Worm (Caenorhabditis elegans) whole organism, L2 larva: ENCODE data around the gene aco-2.

ENCODE experiments used
- C34F6.9 ChIP-seq: fragments of 150-350 bp; optimal IDR thresholded peaks from 2 replicates; lab custom pipeline; 2014; ENCODE audit warnings: missing biosample characterization, missing genetic modification characterization
- R02D3.7 ChIP-seq: fragments of 150-350 bp; optimal IDR thresholded peaks from 2 replicates; lab custom pipeline; 2014; ENCODE audit warnings: missing biosample characterization, missing genetic modification characterization
- Y55F3AM.14 ChIP-seq: fragments of 200-800 bp; sonication (Bioruptor generic); optimal IDR thresholded peaks from 2 replicates; lab custom pipeline; 2018; ENCODE audit warnings: mild to moderate bottlenecking, missing genetic modification characterization, missing compliant biosample characterization
- ZK546.5 ChIP-seq: sonication (generic microtip); optimal IDR thresholded peaks from 2 replicates; lab custom pipeline; 2017; ENCODE audit warnings: missing biosample characterization, missing genetic modification characterization
- aly-2 ChIP-seq: fragments of 150-350 bp; optimal IDR thresholded peaks from 2 replicates; lab custom pipeline; 2014; ENCODE audit warnings: missing biosample characterization, missing genetic modification characterization
- ama-1 ChIP-seq: fragments of 150-350 bp; optimal IDR thresholded peaks from 2 replicates; lab custom pipeline; 2018; ENCODE audit warnings: inconsistent platforms
- blmp-1 ChIP-seq: sonication (generic microtip); optimal IDR thresholded peaks from 2 replicates; lab custom pipeline; 2017; ENCODE audit warnings: missing genetic modification characterization, mild to moderate bottlenecking, missing compliant biosample characterization, antibody characterized with exemption, moderate library complexity; ENCODE audit not compliant: insufficient read depth
- ceh-16 ChIP-seq: fragments of 150-350 bp; optimal IDR thresholded peaks from 2 replicates; lab custom pipeline; 2014; ENCODE audit warnings: missing biosample characterization, missing genetic modification characterization
- ceh-82 ChIP-seq: fragments of 150-350 bp; optimal IDR thresholded peaks from 2 replicates; lab custom pipeline; 2014; ENCODE audit warnings: missing biosample characterization, missing genetic modification characterization
- crh-2 ChIP-seq: sonication (generic microtip); optimal IDR thresholded peaks from 2 replicates; lab custom pipeline; 2017; ENCODE audit warnings: missing biosample characterization, missing genetic modification characterization
- dmd-4 ChIP-seq: sonication (generic microtip); optimal IDR thresholded peaks from 2 replicates; lab custom pipeline; 2017; ENCODE audit warnings: missing biosample characterization, missing genetic modification characterization
- egl-27 ChIP-seq: sonication (generic microtip); optimal IDR thresholded peaks from 3 replicates; lab custom pipeline; 2017; ENCODE audit warnings: missing biosample characterization, missing genetic modification reagents, missing genetic modification characterization
- elt-1 ChIP-seq: fragments of 150-350 bp; optimal IDR thresholded peaks from 2 replicates; lab custom pipeline; 2014; ENCODE audit warnings: missing biosample characterization, missing genetic modification characterization
- elt-3 ChIP-seq: sonication (generic microtip); optimal IDR thresholded peaks from 2 replicates; lab custom pipeline; 2017; ENCODE audit warnings: missing biosample characterization, missing genetic modification characterization
- fos-1 ChIP-seq: fragments of 150-350 bp; optimal IDR thresholded peaks from 2 replicates; lab custom pipeline; 2014; ENCODE audit warnings: missing biosample characterization, missing genetic modification characterization
- gmeb-1 ChIP-seq: fragments of 150-350 bp; optimal IDR thresholded peaks from 2 replicates; lab custom pipeline; 2014; ENCODE audit warnings: missing biosample characterization, missing genetic modification characterization
- lin-11 ChIP-seq: fragments of 150-350 bp; sonication (generic microtip); optimal IDR thresholded peaks from 2 replicates; lab custom pipeline; 2014; ENCODE audit warnings: missing biosample characterization, missing genetic modification characterization, inconsistent platforms, mixed read lengths
- lin-13 ChIP-seq: fragments of 150-350 bp; optimal IDR thresholded peaks from 2 replicates; lab custom pipeline; 2014; ENCODE audit warnings: missing biosample characterization, missing genetic modification reagents, missing genetic modification characterization
- lin-39 ChIP-seq: fragments of 150-350 bp; optimal IDR thresholded peaks from 2 replicates; lab custom pipeline; 2014; ENCODE audit warnings: missing biosample characterization, missing genetic modification reagents, missing genetic modification characterization
- lsy-2 ChIP-seq, 2 experiments: fragments of 150-350 bp in 1 of 2; sonication (generic microtip) in 1 of 2; optimal IDR thresholded peaks; 2 replicates each; lab custom pipeline; 2014 to 2017; ENCODE audit warnings: missing biosample characterization in 2 of 2, missing genetic modification characterization in 2 of 2
- mab-5 ChIP-seq: fragments of 150-350 bp; optimal IDR thresholded peaks from 2 replicates; lab custom pipeline; 2014; ENCODE audit warnings: missing biosample characterization, missing genetic modification characterization
- mbf-1 ChIP-seq: sonication (generic microtip); optimal IDR thresholded peaks from 2 replicates; lab custom pipeline; 2017; ENCODE audit warnings: missing biosample characterization, missing genetic modification characterization
- nhr-10 ChIP-seq: sonication (generic microtip); optimal IDR thresholded peaks from 2 replicates; lab custom pipeline; 2017; ENCODE audit warnings: missing biosample characterization, missing genetic modification characterization
- nhr-11 ChIP-seq: fragments of 150-350 bp; optimal IDR thresholded peaks from 2 replicates; lab custom pipeline; 2014; ENCODE audit warnings: missing biosample characterization, missing genetic modification characterization
- nhr-12 ChIP-seq: fragments of 150-350 bp; optimal IDR thresholded peaks from 2 replicates; lab custom pipeline; 2014; ENCODE audit warnings: missing biosample characterization, missing genetic modification characterization
- nhr-21 ChIP-seq: fragments of 150-350 bp; optimal IDR thresholded peaks from 2 replicates; lab custom pipeline; 2014; ENCODE audit warnings: missing biosample characterization, missing genetic modification characterization
- nhr-23 ChIP-seq: fragments of 150-350 bp; optimal IDR thresholded peaks from 2 replicates; lab custom pipeline; 2014; ENCODE audit warnings: missing biosample characterization, missing genetic modification reagents, missing genetic modification characterization
- nhr-237 ChIP-seq: fragments of 150-350 bp; optimal IDR thresholded peaks from 2 replicates; lab custom pipeline; 2014; ENCODE audit warnings: missing biosample characterization, missing genetic modification characterization
- nhr-25 ChIP-seq: fragments of 150-350 bp; sonication (generic microtip); optimal IDR thresholded peaks from 3 replicates; lab custom pipeline; 2014; ENCODE audit warnings: missing biosample characterization, missing genetic modification characterization
- nhr-6 ChIP-seq: fragments of 150-350 bp; optimal IDR thresholded peaks from 2 replicates; lab custom pipeline; 2014; ENCODE audit warnings: missing biosample characterization, missing genetic modification characterization
- nhr-77 ChIP-seq: fragments of 150-350 bp; optimal IDR thresholded peaks from 2 replicates; lab custom pipeline; 2014; ENCODE audit warnings: missing biosample characterization, missing genetic modification characterization
- peb-1 ChIP-seq: fragments of 150-350 bp; optimal IDR thresholded peaks from 2 replicates; lab custom pipeline; 2014; ENCODE audit warnings: missing biosample characterization, missing genetic modification characterization
- skn-1 ChIP-seq: sonication (generic microtip); optimal IDR thresholded peaks from 2 replicates; lab custom pipeline; 2017; ENCODE audit warnings: missing biosample characterization, missing genetic modification characterization
- sma-9 ChIP-seq, 2 experiments: fragments of 150-350 bp in 1 of 2; sonication (generic microtip) in 1 of 2; optimal IDR thresholded peaks; 2 replicates each; lab custom pipeline; 2014 to 2016; ENCODE audit warnings: missing genetic modification characterization in 2 of 2, mild to moderate bottlenecking in 1 of 2, missing biosample characterization in 1 of 2, missing compliant biosample characterization in 1 of 2, missing genetic modification reagents in 1 of 2, moderate library complexity in 1 of 2
- snpc-4 ChIP-seq: fragments of 150-350 bp; optimal IDR thresholded peaks from 2 replicates; lab custom pipeline; 2014; ENCODE audit warnings: missing biosample characterization, missing genetic modification characterization
- unc-39 ChIP-seq: fragments of 150-350 bp; optimal IDR thresholded peaks from 2 replicates; lab custom pipeline; 2014; ENCODE audit warnings: missing biosample characterization, missing genetic modification characterization
- unc-55 ChIP-seq: fragments of 150-350 bp; sonication (generic microtip); optimal IDR thresholded peaks from 3 replicates; lab custom pipeline; 2014; ENCODE audit warnings: missing biosample characterization, missing genetic modification reagents, missing genetic modification characterization
- unc-62 ChIP-seq: fragments of 150-350 bp; optimal IDR thresholded peaks from 2 replicates; lab custom pipeline; 2014; ENCODE audit warnings: missing biosample characterization, missing genetic modification reagents, missing genetic modification characterization
- zag-1 ChIP-seq: fragments of 150-350 bp; optimal IDR thresholded peaks from 2 replicates; lab custom pipeline; 2014; ENCODE audit warnings: missing biosample characterization, missing genetic modification characterization
- ztf-11 ChIP-seq: sonication (generic microtip); optimal IDR thresholded peaks from 2 replicates; lab custom pipeline; 2017; ENCODE audit warnings: missing biosample characterization, missing genetic modification characterization
- ztf-4 ChIP-seq: fragments of 150-350 bp; optimal IDR thresholded peaks from 2 replicates; lab custom pipeline; 2014; ENCODE audit warnings: missing biosample characterization, missing genetic modification characterization

aco-2 gene

DNA sequence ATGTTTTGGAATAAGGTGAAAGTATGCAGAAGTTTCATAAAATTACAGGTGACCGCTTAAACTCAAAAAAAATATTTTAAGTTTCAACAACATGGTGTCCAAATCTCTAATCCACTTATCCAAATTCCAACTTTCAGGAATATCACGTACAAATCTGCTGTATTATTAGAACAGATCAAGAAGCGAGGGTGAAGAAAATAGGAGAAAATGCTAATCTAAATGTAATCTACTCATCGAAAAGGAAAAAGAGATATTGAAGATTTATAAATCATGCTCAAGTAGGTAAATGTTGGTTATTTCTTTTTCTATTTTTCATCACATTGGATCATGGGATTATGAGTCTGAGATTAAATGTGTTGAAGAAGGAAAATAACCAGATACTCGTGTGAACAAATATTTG is 28.0 kb downstream of the aco-2 start:
- TF ChIP-seq egl-27 (tag; lab: Kevin White, UChicago) = no peak
- TF ChIP-seq ama-1 (lab: Kevin White, UChicago) = no peak
- no peak for TF ChIP-seq Y55F3AM.14 (GFP tag; lab: Kevin White, UChicago)
- no peak for TF ChIP-seq unc-62
- TF ChIP-seq crh-2 (tag; lab: Kevin White, UChicago) = no peak
- TF ChIP-seq lsy-2 (tag; optimal IDR thresholded peaks at IDR 0.05; lab: Kevin White, UChicago) = no peak
- no peak for TF ChIP-seq unc-55 (GFP tag; lab: Kevin White, UChicago)
- no peak for TF ChIP-seq nhr-237
- no peak for TF ChIP-seq nhr-77 (tag; lab: Kevin White, UChicago)
- TF ChIP-seq nhr-12 (tag; lab: Kevin White, UChicago) = no peak
- TF ChIP-seq gmeb-1 (tag; lab: Kevin White, UChicago) = no peak
- TF ChIP-seq ceh-82 (tag; lab: Kevin White, UChicago) = no peak
- TF ChIP-seq skn-1 = no peak
- no peak for TF ChIP-seq mab-5 (tag; lab: Kevin White, UChicago)
- TF ChIP-seq mbf-1 (tag; lab: Kevin White, UChicago) = no peak
- TF ChIP-seq elt-3 (tag; lab: Kevin White, UChicago) = no peak
- no peak for TF ChIP-seq lin-13 (GFP tag; lab: Kevin White, UChicago)
- TF ChIP-seq ceh-16 = no peak
- TF ChIP-seq nhr-11 = no peak

DNA sequence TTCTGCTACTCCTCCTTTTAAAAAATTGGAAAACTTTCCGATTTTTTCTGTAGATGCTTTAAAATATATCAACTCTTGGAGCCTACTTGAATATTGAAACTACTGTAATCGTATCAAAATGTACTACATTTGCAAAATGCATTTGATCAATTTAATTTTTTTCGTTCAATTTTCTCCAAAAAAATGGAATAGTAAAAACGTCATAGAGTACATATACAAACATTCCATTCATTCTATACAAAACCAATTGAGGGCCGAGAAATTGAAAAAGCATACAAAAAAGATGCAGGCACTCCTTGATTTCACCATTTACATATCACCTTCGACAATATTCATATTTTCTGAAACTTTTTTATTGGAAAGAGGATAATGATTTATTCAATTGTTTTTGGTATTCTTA is 30.6 kb downstream of the aco-2 start, which contains the start of gene C06G4.6:
TSS of gene C06G4.6 (plus strand) at position 301 of the 400 bp plus-strand sequence.
- TF ChIP-seq ceh-16 = no peak
- no peak for TF ChIP-seq nhr-11
- no peak for TF ChIP-seq nhr-25 (tag; lab: Kevin White, UChicago)
- TF ChIP-seq lin-39 (tag; lab: Kevin White, UChicago) = no peak
- TF ChIP-seq nhr-6 = no peak
- TF ChIP-seq gmeb-1 (tag; lab: Kevin White, UChicago) = no peak
- TF ChIP-seq nhr-23 (tag; lab: Kevin White, UChicago) = no peak
- no peak for TF ChIP-seq sma-9 (GFP tag; optimal IDR thresholded peaks at IDR 0.05; lab: Kevin White, UChicago)
- no peak for TF ChIP-seq sma-9 (tag; optimal IDR thresholded peaks at IDR 0.05; lab: Kevin White, UChicago)
- TF ChIP-seq lin-11 (tag; lab: Kevin White, UChicago) = no peak
- no peak for TF ChIP-seq elt-1
- TF ChIP-seq crh-2 (tag; lab: Kevin White, UChicago) = no peak
- no peak for TF ChIP-seq dmd-4 (tag; lab: Kevin White, UChicago)
- no peak for TF ChIP-seq unc-55 (GFP tag; lab: Kevin White, UChicago)
- TF ChIP-seq, all 48 proteins: peak for 0

DNA sequence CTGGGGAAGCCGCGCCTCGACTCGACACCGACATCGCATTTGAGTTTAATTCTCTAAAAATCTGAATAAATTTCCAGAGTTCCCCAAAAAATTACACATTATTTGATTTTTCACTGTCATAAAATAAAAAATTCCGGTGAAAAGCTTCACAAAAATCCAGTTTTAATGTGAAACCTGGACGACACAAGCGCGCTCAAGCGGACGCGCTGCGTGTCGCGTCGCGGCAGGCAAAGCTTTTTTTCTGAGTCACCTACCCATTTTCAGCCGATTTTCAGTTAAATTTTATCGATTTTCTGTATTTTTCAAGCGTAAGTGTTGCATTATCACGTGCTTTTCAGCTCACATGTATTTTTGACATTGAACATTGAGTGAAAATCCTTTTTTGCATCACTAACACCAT is 36.3 kb downstream of the aco-2 start, which contains the start of gene cit-1.1:
TSS of gene cit-1.1 (minus strand) at position 53 of the 400 bp plus-strand sequence.
- TF ChIP-seq mbf-1 (tag; lab: Kevin White, UChicago) (no peak), unc-39 (no peak), nhr-12 (tag; lab: Kevin White, UChicago) (no peak), nhr-25 (tag; lab: Kevin White, UChicago) (no peak), blmp-1 (tag; lab: Kevin White, UChicago) (no peak), lsy-2 (tag; optimal IDR thresholded peaks at IDR 0.05; lab: Kevin White, UChicago) (peak in 1 of 2 experiments; percentile 39), ZK546.5 (tag; lab: Kevin White, UChicago) (no peak), dmd-4 (tag; lab: Kevin White, UChicago) (no peak), ztf-4 (no peak), fos-1 (tag; lab: Kevin White, UChicago) (peak; percentile 58), ceh-16 (no peak), unc-55 (GFP tag; lab: Kevin White, UChicago) (peak; percentile 51), nhr-6 (no peak), nhr-21 (tag; lab: Kevin White, UChicago) (no peak), lin-39 (tag; lab: Kevin White, UChicago) (no peak), R02D3.7 (tag; lab: Kevin White, UChicago) (no peak), elt-3 (tag; lab: Kevin White, UChicago) (no peak), lin-11 (tag; lab: Kevin White, UChicago) (peak; percentile 1), peb-1 (tag; lab: Kevin White, UChicago) (no peak), nhr-11 (no peak), ztf-11 (tag; lab: Kevin White, UChicago) (no peak), snpc-4 (tag; lab: Kevin White, UChicago) (no peak), nhr-10 (tag; lab: Kevin White, UChicago) (no peak), ama-1 (lab: Kevin White, UChicago) (peak; percentile 54), crh-2 (tag; lab: Kevin White, UChicago) (no peak), aly-2 (tag; lab: Kevin White, UChicago) (no peak), ceh-82 (tag; lab: Kevin White, UChicago) (no peak), gmeb-1 (tag; lab: Kevin White, UChicago) (no peak), zag-1 (no peak), C34F6.9 (peak; percentile 53)
